Fruit fly (Drosophila melanogaster) whole organism, pupa: Measurements from ENCODE around the gene eIF4E6.

ENCODE experiments used
- CG13204 ChIP-seq: fragments of 200-800 bp; sonication (Bioruptor generic); optimal IDR thresholded peaks from 2 replicates; lab custom pipeline; 2018; ENCODE audit warnings: missing biosample characterization, mild to moderate bottlenecking, missing genetic modification characterization, moderate library complexity
- CG34367 ChIP-seq: fragments of 200-800 bp; sonication (Bioruptor generic); optimal IDR thresholded peaks from 2 replicates; lab custom pipeline; 2018; ENCODE audit warnings: missing biosample characterization, mild to moderate bottlenecking, missing genetic modification characterization
- CG9948 ChIP-seq: fragments of 200-800 bp; sonication (Bioruptor generic); optimal IDR thresholded peaks from 2 replicates; lab custom pipeline; 2018; ENCODE audit warnings: missing biosample characterization, mild to moderate bottlenecking, missing genetic modification characterization, moderate library complexity
- D1 ChIP-seq: fragments of 200-800 bp; sonication (Bioruptor generic); optimal IDR thresholded peaks from 2 replicates; lab custom pipeline; 2018; ENCODE audit warnings: missing biosample characterization, mild to moderate bottlenecking, missing genetic modification characterization, moderate library complexity

DNA sequence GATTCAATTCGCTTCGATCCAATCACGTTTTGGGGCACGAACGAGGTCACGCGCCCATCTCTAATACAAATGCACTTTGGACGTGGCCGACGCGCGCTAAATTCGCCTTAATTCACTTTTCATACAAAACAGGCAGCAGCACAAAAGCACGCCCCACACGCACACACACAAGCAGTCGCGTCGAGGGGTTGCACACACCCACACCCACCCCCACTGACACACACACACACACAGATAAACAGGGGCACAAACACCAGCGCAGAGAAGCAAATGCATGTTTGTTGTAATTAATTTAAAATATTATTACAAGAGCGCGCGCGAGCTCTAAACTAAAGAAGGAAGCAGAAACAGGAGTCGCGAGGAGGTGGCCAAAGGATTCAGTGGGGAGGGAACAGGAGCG lies 37.6 kb downstream of the eIF4E6 start:
- no peak for TF ChIP-seq CG34367
- TF ChIP-seq CG13204 (GFP tag; lab: Kevin White, UChicago) = no peak
- no peak for TF ChIP-seq D1 (tag; lab: Kevin White, UChicago)
- TF ChIP-seq CG9948 (tag; lab: Kevin White, UChicago) = no peak
